Worm (Caenorhabditis elegans) whole organism, L1 larva: ENCODE data around the gene K02E7.11.
A peak's percentile ranks its signal among the peaks of the same experiment; 100 is the strongest.

ENCODE experiments used
- C04F5.9 ChIP-seq: sonication (generic microtip); optimal IDR thresholded peaks from 2 replicates; lab custom pipeline; 2016; ENCODE audit warnings: missing genetic modification characterization, missing compliant biosample characterization
- C16A3.4 ChIP-seq: fragments of 150-350 bp; optimal IDR thresholded peaks from 2 replicates; lab custom pipeline; 2014; ENCODE audit warnings: missing biosample characterization, missing genetic modification characterization
- Y116A8C.19 ChIP-seq: sonication (generic microtip); optimal IDR thresholded peaks from 2 replicates; lab custom pipeline; 2016; ENCODE audit warnings: missing compliant biosample characterization, missing genetic modification characterization, borderline replicate concordance
- alr-1 ChIP-seq: fragments of 200-800 bp; sonication (Bioruptor generic); optimal IDR thresholded peaks from 2 replicates; lab custom pipeline; 2018; ENCODE audit warnings: borderline replicate concordance, mild to moderate bottlenecking, missing genetic modification characterization, missing compliant biosample characterization
- dsc-1 ChIP-seq: sonication (generic microtip); optimal IDR thresholded peaks from 2 replicates; lab custom pipeline; 2016; ENCODE audit warnings: mild to moderate bottlenecking, missing genetic modification characterization, missing compliant biosample characterization
- efl-1 ChIP-seq, 4 experiments: fragments of 150-350 bp; optimal IDR thresholded peaks in 3 of 4; peaks in 1 of 4; 1 replicate in 1 of 4; 2 replicates in 3 of 4; lab custom pipeline; 2014; ENCODE audit warnings: missing biosample characterization in 2 of 4, missing genetic modification characterization in 2 of 4, missing genetic modification reagents in 2 of 4
- efl-3 ChIP-seq: fragments of 200-800 bp; sonication (Bioruptor generic); optimal IDR thresholded peaks from 2 replicates; lab custom pipeline; 2018; ENCODE audit warnings: mild to moderate bottlenecking, missing genetic modification characterization, missing compliant biosample characterization
- egl-13 ChIP-seq: sonication (generic microtip); optimal IDR thresholded peaks from 2 replicates; lab custom pipeline; 2016; ENCODE audit warnings: missing genotype, missing genetic modification reagents, missing genetic modification characterization, missing compliant biosample characterization
- elt-2 ChIP-seq: sonication (generic microtip); optimal IDR thresholded peaks from 2 replicates; lab custom pipeline; 2016; ENCODE audit warnings: missing genetic modification characterization, mild to moderate bottlenecking, inconsistent platforms, missing compliant biosample characterization, missing genetic modification reagents
- elt-3 ChIP-seq, 6 experiments: fragments of 150-350 bp in 1 of 6; sonication (generic microtip); optimal IDR thresholded peaks; 2 replicates each; lab custom pipeline; 2017 to 2018; ENCODE audit warnings: missing biosample characterization in 6 of 6, missing genetic modification characterization in 6 of 6, inconsistent platforms in 1 of 6
- ets-5 ChIP-seq: fragments of 200-800 bp; sonication (Bioruptor generic); IDR thresholded peaks from 2 replicates; pipeline ENCODE4 v1.3.6; 2022; ENCODE audit warnings: missing genetic modification characterization, missing compliant biosample characterization
- fkh-10 ChIP-seq: sonication (generic microtip); optimal IDR thresholded peaks from 2 replicates; lab custom pipeline; 2017; ENCODE audit warnings: missing biosample characterization, missing genetic modification reagents, missing genetic modification characterization
- fkh-8 ChIP-seq: sonication (generic microtip); optimal IDR thresholded peaks from 2 replicates; lab custom pipeline; 2016; ENCODE audit warnings: mild to moderate bottlenecking, missing genetic modification characterization, missing compliant biosample characterization
- fos-1 ChIP-seq: fragments of 150-350 bp; optimal IDR thresholded peaks from 2 replicates; lab custom pipeline; 2014; ENCODE audit warnings: missing biosample characterization, missing genetic modification characterization
- grh-1 ChIP-seq: fragments of 200-800 bp; sonication (Bioruptor generic); IDR thresholded peaks from 2 replicates; pipeline ENCODE4 v1.3.6; 2022; ENCODE audit warnings: missing genetic modification reagents, missing genetic modification characterization, missing compliant biosample characterization
- hlh-17 ChIP-seq: fragments of 200-800 bp; sonication (Bioruptor generic); optimal IDR thresholded peaks from 2 replicates; lab custom pipeline; 2018; ENCODE audit warnings: missing genetic modification characterization, mild to moderate bottlenecking, missing compliant biosample characterization, moderate library complexity, borderline replicate concordance
- hpl-2 ChIP-seq: fragments of 150-350 bp; optimal IDR thresholded peaks from 2 replicates; lab custom pipeline; 2014; ENCODE audit warnings: missing biosample characterization, missing genetic modification reagents, missing genetic modification characterization
- jun-1 ChIP-seq: fragments of 150-350 bp; optimal IDR thresholded peaks from 2 replicates; lab custom pipeline; 2014; ENCODE audit warnings: missing biosample characterization, missing genetic modification reagents, missing genetic modification characterization
- lin-13 ChIP-seq: fragments of 150-350 bp; optimal IDR thresholded peaks from 2 replicates; lab custom pipeline; 2014; ENCODE audit warnings: missing biosample characterization, missing genetic modification reagents, missing genetic modification characterization
- lin-15B ChIP-seq: fragments of 150-350 bp; sonication (generic microtip); optimal IDR thresholded peaks from 3 replicates; lab custom pipeline; 2014; ENCODE audit warnings: missing biosample characterization, missing genetic modification characterization
- lin-35 ChIP-seq, 2 experiments: fragments of 150-350 bp; optimal IDR thresholded peaks; 2 replicates each; lab custom pipeline; 2014; ENCODE audit warnings: missing biosample characterization in 2 of 2, missing genetic modification characterization in 2 of 2, missing genetic modification reagents in 2 of 2
- lin-39 ChIP-seq: fragments of 150-350 bp; optimal IDR thresholded peaks from 2 replicates; lab custom pipeline; 2014; ENCODE audit warnings: missing biosample characterization, missing genetic modification reagents, missing genetic modification characterization
- mab-9 ChIP-seq: fragments of 200-800 bp; sonication (Bioruptor generic); IDR thresholded peaks from 2 replicates; pipeline ENCODE4 v1.3.6; 2022; ENCODE audit warnings: missing genetic modification reagents, missing genetic modification characterization, missing compliant biosample characterization
- mef-2 ChIP-seq: fragments of 150-350 bp; optimal IDR thresholded peaks from 2 replicates; lab custom pipeline; 2014; ENCODE audit warnings: missing biosample characterization, missing genetic modification characterization
- mep-1 ChIP-seq: fragments of 150-350 bp; optimal IDR thresholded peaks from 2 replicates; lab custom pipeline; 2014; ENCODE audit warnings: missing biosample characterization, missing genetic modification characterization
- nhr-11 ChIP-seq: fragments of 150-350 bp; optimal IDR thresholded peaks from 2 replicates; lab custom pipeline; 2014; ENCODE audit warnings: missing biosample characterization, missing genetic modification characterization
- nhr-28 ChIP-seq: fragments of 150-350 bp; optimal IDR thresholded peaks from 2 replicates; lab custom pipeline; 2014; ENCODE audit warnings: missing biosample characterization, missing genetic modification characterization
- nhr-47 ChIP-seq: sonication (generic microtip); optimal IDR thresholded peaks from 2 replicates; lab custom pipeline; 2016; ENCODE audit warnings: mild to moderate bottlenecking, missing genetic modification characterization, moderate library complexity, missing compliant biosample characterization
- nhr-71 ChIP-seq: sonication (generic microtip); optimal IDR thresholded peaks from 2 replicates; lab custom pipeline; 2016; ENCODE audit warnings: mild to moderate bottlenecking, missing genetic modification characterization, moderate library complexity, missing compliant biosample characterization
- nhr-76 ChIP-seq: sonication (generic microtip); optimal IDR thresholded peaks from 2 replicates; lab custom pipeline; 2017; ENCODE audit warnings: missing biosample characterization, missing genetic modification characterization
- nhr-77 ChIP-seq: fragments of 150-350 bp; optimal IDR thresholded peaks from 2 replicates; lab custom pipeline; 2014; ENCODE audit warnings: missing biosample characterization, missing genetic modification characterization
- nhr-84 ChIP-seq: sonication (generic microtip); optimal IDR thresholded peaks from 2 replicates; lab custom pipeline; 2017; ENCODE audit warnings: missing biosample characterization, missing genetic modification characterization
- pax-3 ChIP-seq: fragments of 200-800 bp; sonication (Bioruptor generic); optimal IDR thresholded peaks from 2 replicates; lab custom pipeline; 2018; ENCODE audit warnings: mild to moderate bottlenecking, missing genetic modification characterization, moderate library complexity, missing compliant biosample characterization
- rnt-1 ChIP-seq: sonication (generic microtip); optimal IDR thresholded peaks from 2 replicates; lab custom pipeline; 2016; ENCODE audit warnings: mild to moderate bottlenecking, missing genetic modification characterization, moderate library complexity, missing compliant biosample characterization
- snu-23 ChIP-seq: sonication (generic microtip); optimal IDR thresholded peaks from 2 replicates; lab custom pipeline; 2016; ENCODE audit warnings: missing genetic modification characterization, missing compliant biosample characterization
- sox-4 ChIP-seq: sonication (generic microtip); optimal IDR thresholded peaks from 2 replicates; lab custom pipeline; 2016; ENCODE audit warnings: missing genetic modification characterization, missing compliant biosample characterization
- sptf-1 ChIP-seq: fragments of 150-350 bp; optimal IDR thresholded peaks from 2 replicates; lab custom pipeline; 2014; ENCODE audit warnings: missing biosample characterization, missing genetic modification characterization
- sup-37 ChIP-seq: fragments of 200-800 bp; sonication (Bioruptor generic); optimal IDR thresholded peaks from 2 replicates; lab custom pipeline; 2018; ENCODE audit warnings: mild to moderate bottlenecking, missing genetic modification characterization, missing compliant biosample characterization
- swsn-7 ChIP-seq: sonication (generic microtip); optimal IDR thresholded peaks from 2 replicates; lab custom pipeline; 2016; ENCODE audit warnings: missing genetic modification characterization, missing compliant biosample characterization
- unc-30 ChIP-seq: sonication (generic microtip); optimal IDR thresholded peaks from 2 replicates; lab custom pipeline; 2017; ENCODE audit warnings: missing biosample characterization, missing genetic modification characterization
- zag-1 ChIP-seq: fragments of 150-350 bp; optimal IDR thresholded peaks from 2 replicates; lab custom pipeline; 2014; ENCODE audit warnings: missing biosample characterization, missing genetic modification characterization
- zip-4 ChIP-seq: fragments of 200-800 bp; sonication (Bioruptor generic); optimal IDR thresholded peaks from 2 replicates; lab custom pipeline; 2018; ENCODE audit warnings: mild to moderate bottlenecking, missing genetic modification characterization, moderate library complexity, missing compliant biosample characterization
- ztf-11 ChIP-seq, 2 experiments: sonication (generic microtip); optimal IDR thresholded peaks; 2 replicates each; lab custom pipeline; 2016 to 2017; ENCODE audit warnings: missing genetic modification characterization in 2 of 2, missing biosample characterization in 1 of 2, missing compliant biosample characterization in 1 of 2
- ztf-4 ChIP-seq: fragments of 150-350 bp; optimal IDR thresholded peaks from 2 replicates; lab custom pipeline; 2014; ENCODE audit warnings: missing biosample characterization, missing genetic modification characterization

Gene K02E7.11

DNA sequence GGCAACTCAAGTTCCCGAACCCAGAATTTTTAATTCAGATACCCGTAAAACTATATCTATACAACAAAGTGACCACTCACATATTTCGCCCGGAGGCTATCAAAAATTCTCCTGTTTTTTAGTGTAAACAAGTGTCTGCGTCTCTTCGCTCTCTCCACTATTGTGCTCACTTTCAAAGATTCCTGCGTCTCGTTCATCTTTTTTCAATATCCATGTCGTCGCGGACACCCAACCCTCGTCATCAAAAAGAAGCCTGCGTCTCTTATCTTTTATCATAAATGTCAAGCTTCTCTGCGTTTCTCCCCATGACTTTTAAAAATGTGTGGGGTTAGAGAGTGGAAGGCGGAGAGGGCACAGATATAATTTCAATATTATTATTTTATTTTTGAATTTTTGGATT, 9.6 kb upstream of the K02E7.11 start (continued):
- TF ChIP-seq fkh-10 (GFP tag; lab: Kevin White, UChicago) (no peak), mef-2 (tag; lab: Kevin White, UChicago) (peak; percentile 61), ztf-4 (tag; lab: Kevin White, UChicago) (no peak), lin-13 (GFP tag; lab: Kevin White, UChicago) (peak; percentile 47), C16A3.4 (tag; lab: Kevin White, UChicago) (no peak), sup-37 (GFP tag; lab: Kevin White, UChicago) (no peak), lin-39 (peak; percentile 26), sox-4 (tag; lab: Kevin White, UChicago) (no peak), fos-1 (peak; percentile 40), fkh-8 (tag; lab: Kevin White, UChicago) (peak; percentile 46), efl-1 (optimal IDR thresholded peaks at IDR 0.05; lab: Kevin White, UChicago) (peak; percentile 63 to 65), efl-1 (GFP tag; optimal IDR thresholded peaks at IDR 0.05 in 1 of 2; lab: Kevin White, UChicago) (peak in 1 of 2 experiments; percentile 36), nhr-76 (tag; lab: Kevin White, UChicago) (no peak), grh-1 (no peak), ets-5 (GFP tag; lab: Robert Waterston, UW) (no peak), rnt-1 (tag; lab: Kevin White, UChicago) (peak; percentile 77), lin-35 (GFP tag; optimal IDR thresholded peaks at IDR 0.05; lab: Kevin White, UChicago) (peak in 1 of 2 experiments; percentile 44), nhr-71 (tag; lab: Kevin White, UChicago) (peak; percentile 88), nhr-47 (tag; lab: Kevin White, UChicago) (peak; percentile 65), elt-3 (tag; optimal IDR thresholded peaks at IDR 0.05; lab: Kevin White, UChicago) (peak in 1 of 6 experiments; percentile 43), C04F5.9 (tag; lab: Kevin White, UChicago) (no peak), jun-1 (tag; lab: Kevin White, UChicago) (peak; percentile 30), snu-23 (peak; percentile 69), ztf-11 (tag; optimal IDR thresholded peaks at IDR 0.05; lab: Kevin White, UChicago) (no peak), egl-13 (peak; percentile 16), nhr-84 (tag; lab: Kevin White, UChicago) (no peak), swsn-7 (tag; lab: Kevin White, UChicago) (peak; percentile 62), elt-2 (tag; lab: Kevin White, UChicago) (no peak), efl-3 (GFP tag; lab: Kevin White, UChicago) (no peak), hlh-17 (no peak), mep-1 (peak; percentile 59), unc-30 (tag; lab: Kevin White, UChicago) (no peak), zag-1 (tag; lab: Kevin White, UChicago) (no peak), sptf-1 (tag; lab: Kevin White, UChicago) (no peak), lin-15B (tag; lab: Kevin White, UChicago) (no peak), dsc-1 (peak; percentile 76), zip-4 (GFP tag; lab: Kevin White, UChicago) (no peak)

DNA sequence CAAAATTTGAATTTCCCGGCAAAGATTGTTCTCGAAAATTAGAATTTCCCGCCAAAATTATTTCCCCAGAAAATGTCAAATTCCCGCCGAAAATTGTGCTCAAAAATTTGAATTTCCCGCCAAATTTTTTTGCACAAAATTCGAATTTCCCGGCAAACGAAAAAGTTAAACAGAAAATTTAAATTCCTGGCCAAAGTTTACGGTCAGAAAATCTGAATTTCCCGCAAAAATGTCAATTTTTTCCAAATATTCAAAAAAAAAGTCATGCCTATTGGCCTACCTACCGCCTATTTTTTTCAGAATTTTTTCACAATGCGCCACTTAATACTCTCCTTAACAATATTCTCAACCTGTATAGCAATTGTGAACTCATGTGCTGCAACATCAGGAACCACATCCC, 7.5 kb upstream of the K02E7.11 start, which contains the start of gene K02E7.1:
TSS of gene K02E7.1 (plus strand) at position 301 of the 400 bp plus-strand sequence.
- TF ChIP-seq lin-35 (GFP tag; optimal IDR thresholded peaks at IDR 0.05; lab: Kevin White, UChicago) (no peak), alr-1 (tag; lab: Kevin White, UChicago) (no peak), pax-3 (tag; lab: Kevin White, UChicago) (no peak), dsc-1 (no peak), jun-1 (tag; lab: Kevin White, UChicago) (no peak), elt-2 (tag; lab: Kevin White, UChicago) (no peak), mab-9 (GFP tag; lab: Robert Waterston, UW) (no peak), ztf-11 (tag; optimal IDR thresholded peaks at IDR 0.05; lab: Kevin White, UChicago) (no peak), ets-5 (GFP tag; lab: Robert Waterston, UW) (no peak), Y116A8C.19 (tag; lab: Kevin White, UChicago) (no peak), nhr-77 (no peak), hpl-2 (GFP tag; lab: Kevin White, UChicago) (no peak), ztf-4 (tag; lab: Kevin White, UChicago) (no peak), nhr-11 (tag; lab: Kevin White, UChicago) (no peak), elt-3 (tag; optimal IDR thresholded peaks at IDR 0.05; lab: Kevin White, UChicago) (no peak), nhr-28 (tag; lab: Kevin White, UChicago) (no peak)
